Worm (Caenorhabditis elegans) whole organism, dauer: Measurements from ENCODE around the gene F28C1.1.

Experiments used
- unc-62 ChIP-seq: sonication (generic microtip); optimal IDR thresholded peaks from 2 replicates; lab custom pipeline; 2017; ENCODE audit warnings: missing biosample characterization, missing genetic modification reagents, missing genetic modification characterization

The F28C1.1 gene

ce11 chrV:12468363-12468762 is 17.8 kb downstream of the F28C1.1 start, which contains the start of gene F28C1.3:
F28C1.3 (plus strand) TSS chrV:12468663.
- no peak for TF ChIP-seq unc-62 (GFP tag; lab: Kevin White, UChicago)

- TF ChIP-seq unc-62 (GFP tag; lab: Kevin White, UChicago) = no peak
Measured at ce11 chrV:12470324-12470723, 19.7 kb downstream of the F28C1.1 start.

DNA sequence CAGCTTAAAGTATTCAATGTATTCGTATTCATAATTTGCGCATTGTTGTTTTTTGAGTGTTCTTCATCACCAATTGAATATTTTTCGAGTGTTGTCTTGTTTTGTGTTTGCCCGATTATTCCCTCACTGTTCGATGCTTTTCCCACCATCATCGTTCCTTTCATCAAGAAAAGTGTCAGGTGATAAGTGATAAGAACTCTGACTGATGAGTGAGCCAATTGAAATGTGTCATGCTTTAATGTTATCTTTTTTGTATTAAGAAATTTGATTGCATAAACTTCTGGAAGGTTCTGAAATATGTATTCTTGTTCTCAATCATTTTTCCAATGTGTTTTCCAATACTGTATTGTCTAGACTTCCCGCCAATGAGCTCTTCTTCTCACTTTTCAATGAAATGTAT is 24.8 kb downstream of the F28C1.1 start:
- TF ChIP-seq unc-62 (GFP tag; lab: Kevin White, UChicago) = no peak

DNA sequence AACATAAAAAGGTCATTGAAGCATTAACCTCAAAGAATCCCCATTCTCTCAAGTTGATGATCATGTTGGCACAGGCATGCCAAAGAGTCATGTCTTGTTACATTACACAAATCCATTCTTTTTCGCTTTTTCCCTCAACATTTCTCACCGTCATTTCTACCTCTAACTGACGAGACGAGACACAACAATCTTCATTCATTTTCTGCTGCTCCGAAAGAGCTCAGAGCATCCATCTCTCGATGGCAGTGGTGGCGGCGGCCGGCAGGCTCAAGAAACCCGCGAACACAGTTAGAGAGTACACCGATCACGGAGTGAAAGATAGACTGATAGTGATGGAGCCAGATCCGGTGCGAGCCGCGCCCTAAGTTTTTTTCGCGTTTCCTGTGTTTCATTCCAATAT is 26.5 kb downstream of the F28C1.1 start:
- no peak for TF ChIP-seq unc-62 (GFP tag; lab: Kevin White, UChicago)

DNA sequence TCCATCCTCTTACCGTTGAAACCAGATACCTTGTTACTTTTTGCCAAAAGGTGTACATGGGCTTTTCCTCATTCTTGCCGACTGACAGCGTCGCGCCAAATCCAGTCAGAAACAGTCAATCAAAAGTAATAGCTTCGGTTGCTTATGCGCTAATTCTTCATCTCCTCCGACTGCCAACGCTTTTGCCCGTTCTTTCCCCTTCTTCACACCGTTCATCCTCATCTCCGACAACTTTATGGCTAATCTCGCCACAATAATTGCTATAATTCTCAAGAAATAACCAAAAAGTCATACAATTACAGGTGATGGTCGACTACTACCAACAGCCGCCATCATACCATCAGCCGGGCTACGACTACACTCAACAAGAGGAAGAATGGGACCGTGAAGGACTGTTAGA is 27.5 kb downstream of the F28C1.1 start, which contains the start of gene atn-1:
TSS of gene atn-1 (plus strand) at position 301 of the 400 bp plus-strand sequence.
- no peak for TF ChIP-seq unc-62 (GFP tag; lab: Kevin White, UChicago)

DNA sequence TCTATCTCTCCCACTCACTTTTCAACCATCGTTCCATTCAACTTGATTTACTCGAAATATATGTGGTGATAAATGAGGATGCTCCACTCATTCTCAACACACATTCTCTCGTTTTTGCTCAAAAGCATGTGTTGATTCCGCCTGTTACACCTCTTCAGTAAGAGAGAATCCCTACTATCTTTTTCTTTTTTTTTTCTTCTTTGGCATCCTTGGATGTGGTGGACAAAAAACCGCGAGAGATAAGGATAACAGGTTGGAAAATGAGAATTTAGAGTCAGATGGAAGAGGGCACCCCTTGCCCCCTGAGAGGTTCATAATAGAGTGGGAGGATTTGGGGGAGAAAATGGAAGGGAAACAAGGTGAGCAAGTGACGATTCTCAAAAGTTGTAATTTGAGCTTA is 28.4 kb downstream of the F28C1.1 start:
- no peak for TF ChIP-seq unc-62 (GFP tag; lab: Kevin White, UChicago)

DNA sequence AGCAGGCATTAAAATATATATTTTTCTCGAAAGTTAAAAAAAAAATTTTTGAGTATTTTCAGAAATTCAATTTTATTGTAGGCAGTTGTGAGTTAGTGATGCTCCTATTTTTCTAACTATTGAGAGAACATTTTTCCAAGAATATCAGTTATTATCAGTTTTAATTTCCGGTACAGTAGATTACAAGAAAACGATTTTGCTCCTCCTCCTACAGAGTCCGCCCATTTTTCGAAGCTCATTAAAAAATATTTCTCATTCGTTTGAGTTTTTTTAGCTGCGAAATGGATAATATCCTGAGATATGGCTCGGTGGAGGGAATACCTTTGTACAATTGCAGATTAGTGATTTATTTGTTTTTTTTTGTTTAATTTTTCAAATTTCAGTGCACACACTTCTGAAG is 34.0 kb downstream of the F28C1.1 start, which contains the start of gene srt-39:
TSS of gene srt-39 (plus strand) at position 301 of the 400 bp plus-strand sequence.
- TF ChIP-seq unc-62 (GFP tag; lab: Kevin White, UChicago) = no peak

DNA sequence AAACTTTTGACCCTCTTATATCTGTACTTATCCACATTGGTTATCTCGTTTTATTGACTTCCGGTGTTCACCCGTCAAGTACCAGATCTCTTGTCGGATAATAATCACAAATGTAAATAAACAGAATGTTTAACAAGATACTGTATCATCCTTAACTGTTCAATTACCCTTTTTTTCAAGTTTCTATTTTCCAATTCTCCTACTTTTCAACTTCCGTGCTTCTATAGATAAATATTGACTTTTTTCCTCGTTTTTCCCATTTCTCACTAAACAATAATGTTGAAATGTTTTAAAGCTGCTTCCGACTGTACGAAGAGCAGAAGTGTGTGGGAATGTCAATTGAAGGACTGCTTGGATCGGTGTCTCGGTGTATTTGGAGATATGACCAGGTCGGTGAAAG is 36.3 kb downstream of the F28C1.1 start, which contains the start of gene inx-11:
TSS of gene inx-11 (plus strand) at position 301 of the 400 bp plus-strand sequence.
- no peak for TF ChIP-seq unc-62 (GFP tag; lab: Kevin White, UChicago)

- TF ChIP-seq unc-62 (GFP tag; lab: Kevin White, UChicago) = no peak
Measured at ce11 chrV:12488002-12488401, 37.4 kb downstream of the F28C1.1 start.

- no peak for TF ChIP-seq unc-62 (GFP tag; lab: Kevin White, UChicago)
Measured at ce11 chrV:12491070-12491643, 40.6 kb downstream of the F28C1.1 start.

DNA sequence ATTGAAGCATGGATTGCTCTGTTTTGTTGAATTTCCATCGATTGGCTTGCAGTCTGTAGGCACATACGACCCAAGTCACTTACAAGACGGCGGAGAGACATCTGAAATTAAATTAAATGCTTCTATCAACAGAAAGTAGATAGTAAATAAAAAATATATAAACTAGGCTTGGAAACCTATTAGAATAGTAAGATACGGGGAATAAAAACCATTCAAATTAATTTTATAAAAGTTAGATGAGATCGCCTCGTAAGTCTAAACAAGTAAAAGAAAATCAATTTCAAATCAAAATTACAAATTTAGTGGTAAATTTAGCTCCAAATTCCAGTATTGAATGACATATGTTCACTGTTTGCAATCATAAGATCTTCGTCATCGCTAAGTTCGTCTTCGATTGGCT is 43.9 kb downstream of the F28C1.1 start, which contains the start of gene mrps-11:
TSS of gene mrps-11 (minus strand) at position 101 of the 400 bp plus-strand sequence.
- TF ChIP-seq unc-62 (GFP tag; lab: Kevin White, UChicago) = no peak

DNA sequence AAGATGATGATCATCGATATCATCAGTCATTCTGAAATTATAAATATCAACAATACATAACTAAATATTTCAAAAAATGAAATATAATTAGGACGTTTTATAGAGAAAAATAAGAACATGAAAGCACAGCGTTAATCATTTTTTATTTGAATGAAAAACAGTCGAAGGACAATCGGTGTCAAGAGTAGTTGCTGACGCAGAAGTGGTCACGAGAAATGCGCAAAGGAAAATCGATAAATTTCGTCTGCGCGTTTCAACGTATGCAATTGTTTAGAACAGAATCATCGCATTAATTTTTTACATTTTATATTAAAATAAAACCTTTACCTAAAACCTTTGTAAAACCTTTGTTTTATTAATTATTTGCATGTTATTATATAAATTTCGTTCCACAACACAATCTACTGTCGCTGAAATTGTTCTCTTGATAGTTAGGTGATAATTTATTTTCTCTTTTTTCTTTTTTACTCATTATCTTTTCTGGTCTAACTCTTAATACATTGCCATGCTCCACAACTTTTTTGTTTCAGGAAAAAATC is 47.2 kb downstream of the F28C1.1 start, which contains the start of the genes W04D2.4 and rbm-25:
TSS of gene W04D2.4 (minus strand) at position 31 of the 539 bp plus-strand sequence.
TSS of gene rbm-25 (plus strand) at position 489 of the 539 bp plus-strand sequence.
- TF ChIP-seq unc-62 (GFP tag; lab: Kevin White, UChicago) = no peak
